Worm (Caenorhabditis elegans): ENCODE results near the gene clc-3.

clc-3 gene

ce11 chrX:3347904-3348441 lies 26.6 kb downstream of the clc-3 start, which contains the start of gene ZK816.3 (continued):
- TF ChIP-seq cebp-1 (GFP tag; IDR thresholded peaks at IDR 0.05) (no peak), cebp-1 (tag; optimal IDR thresholded peaks at IDR 0.05) (peak; percentile 30), T26A5.8 (tag; optimal IDR thresholded peaks at IDR 0.05) (no peak), ceh-40 (GFP tag; IDR thresholded peaks at IDR 0.05) (peak; percentile 33; the same call in 1 of the 2 replicates), nhr-120 (GFP tag; IDR thresholded peaks at IDR 0.05) (0 out of 2 replicates have a peak, but pooled peaks have one; percentile 17), aptf-2 (GFP tag; conservative IDR thresholded peaks at IDR 0.05) (no peak), madf-10 (tag; optimal IDR thresholded peaks at IDR 0.05) (peak; percentile 47), ztf-26 (tag; optimal IDR thresholded peaks at IDR 0.05) (peak; percentile 14), ztf-25 (GFP tag; IDR thresholded peaks at IDR 0.05) (peak; percentile 61; the same call in 1 of the 2 replicates), K12H6.12 (tag; optimal IDR thresholded peaks at IDR 0.05) (no peak), ztf-28 (GFP tag; IDR thresholded peaks at IDR 0.05) (no peak), Y79H2A.3 (GFP tag; conservative IDR thresholded peaks at IDR 0.05) (no peak), nhr-90 (tag; optimal IDR thresholded peaks at IDR 0.05) (peak; percentile 43), sea-2 (GFP tag; IDR thresholded peaks at IDR 0.05) (no peak), attf-5 (GFP tag; optimal IDR thresholded peaks at IDR 0.05) (no peak), madf-3 (GFP tag; IDR thresholded peaks at IDR 0.05) (no peak), B0336.3 (GFP tag; IDR thresholded peaks at IDR 0.05) (no peak), let-526 (GFP tag; IDR thresholded peaks at IDR 0.05) (0 out of 2 replicates have a peak, but pooled peaks have one; percentile 48), mcd-1 (GFP tag; IDR thresholded peaks at IDR 0.05) (no peak), ZK185.1 (tag; optimal IDR thresholded peaks at IDR 0.05; ENCODE audit: poor library complexity, severe bottlenecking) (peak; percentile 50), nhr-80 (tag; optimal IDR thresholded peaks at IDR 0.05) (peak; percentile 7), snpc-1.1 (tag; optimal IDR thresholded peaks at IDR 0.05; ENCODE audit: insufficient read depth) (peak; percentile 10), egl-18 (GFP tag; IDR thresholded peaks at IDR 0.05) (no peak), efl-1 (GFP tag; optimal IDR thresholded peaks at IDR 0.05) (no peak), Y95B8A.8 (GFP tag; IDR thresholded peaks at IDR 0.05) (no peak), F37B4.10 (GFP tag; IDR thresholded peaks at IDR 0.05) (no peak), fkh-3 (tag; optimal IDR thresholded peaks at IDR 0.05) (no peak), ztf-18 (tag; optimal IDR thresholded peaks at IDR 0.05) (peak; percentile 50), ceh-79 (tag; optimal IDR thresholded peaks at IDR 0.05) (no peak), B0019.2 (GFP tag; conservative IDR thresholded peaks at IDR 0.05) (no peak), cebp-2 (GFP tag; IDR thresholded peaks at IDR 0.05) (0 out of 2 replicates have a peak, but pooled peaks have one; percentile 48), F55B11.4 (tag; optimal IDR thresholded peaks at IDR 0.05; ENCODE audit: borderline replicate concordance, insufficient read depth) (no peak), B0035.1 (tag; optimal IDR thresholded peaks at IDR 0.05) (no peak), rcor-1 (GFP tag; IDR thresholded peaks at IDR 0.05) (peak; percentile 69), C06A6.2 (GFP tag; conservative IDR thresholded peaks at IDR 0.05) (no peak), Y53F4B.3 (GFP tag; IDR thresholded peaks at IDR 0.05) (peak; percentile 49; the same call in 1 of the 2 replicates), atf-7 (tag; optimal IDR thresholded peaks at IDR 0.05) (no peak), Y67H2A.10 (GFP tag; conservative IDR thresholded peaks at IDR 0.05) (no peak), sdz-38 (tag; optimal IDR thresholded peaks at IDR 0.05) (no peak), lag-1 (GFP tag; IDR thresholded peaks at IDR 0.05) (no peak), ceh-100 (GFP tag; IDR thresholded peaks at IDR 0.05) (no peak), snpc-1.3 (tag; optimal IDR thresholded peaks at IDR 0.05; ENCODE audit: insufficient read depth) (no peak), D2030.7 (GFP tag; IDR thresholded peaks at IDR 0.05) (peak; percentile 71), akir-1 (GFP tag; optimal IDR thresholded peaks at IDR 0.05) (peak; percentile 45), hsf-1 (GFP tag; IDR thresholded peaks at IDR 0.05) (no peak), rec-8 (tag; optimal IDR thresholded peaks at IDR 0.05) (peak; percentile 21 to 63), lsy-27 (tag; optimal IDR thresholded peaks at IDR 0.05; ENCODE audit: borderline replicate concordance, insufficient read depth) (no peak), ets-4 (GFP tag; optimal IDR thresholded peaks at IDR 0.05) (no peak)
